Worm (Caenorhabditis elegans): ENCODE results near the gene srw-11.

Gene srw-11

ce11 chrV:15238552-15238951 is 1.6 kb downstream of the srw-11 start, which contains the start of gene srw-12:
Gene srw-12, minus strand, starts transcription at chrV:15238652.
- peak in 1 of 2 experiments; percentile 33 for TF ChIP-seq unc-62 (GFP tag; optimal IDR thresholded peaks at IDR 0.05 in 1 of 2)
- no peak for TF ChIP-seq unc-62 (tag; optimal IDR thresholded peaks at IDR 0.05)
- no peak for TF ChIP-seq pha-4 (GFP tag; IDR thresholded peaks at IDR 0.05)
- TF ChIP-seq pha-4 (tag; optimal IDR thresholded peaks at IDR 0.05): no peak

DNA sequence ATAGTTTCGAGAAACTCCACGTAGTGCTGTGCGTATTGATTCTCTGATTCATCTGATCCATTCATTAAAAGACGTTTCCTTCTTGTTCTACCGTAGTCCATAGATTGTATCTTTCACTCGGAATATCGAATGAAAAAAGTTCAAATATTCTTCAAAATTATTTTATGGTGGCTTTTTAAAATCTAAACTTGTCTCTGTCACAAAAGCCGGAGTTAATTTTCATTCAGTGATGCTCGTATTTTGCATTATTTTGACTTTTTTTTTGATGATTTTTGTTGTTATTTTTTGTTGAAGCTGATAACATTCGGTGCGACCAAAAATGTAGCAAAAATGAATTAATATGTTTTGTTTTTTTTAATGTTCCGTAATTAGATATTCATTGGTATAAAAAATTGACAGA is 4.5 kb downstream of the srw-11 start, which contains the start of gene nhr-164:
nhr-164 (minus strand) TSS at position 101 of the 400 bp plus-strand sequence.
- TF ChIP-seq nhr-102 (tag; optimal IDR thresholded peaks at IDR 0.05) (no peak), R02D3.7 (tag; optimal IDR thresholded peaks at IDR 0.05) (no peak), ceh-82 (tag; optimal IDR thresholded peaks at IDR 0.05) (no peak), nhr-6 (tag; optimal IDR thresholded peaks at IDR 0.05) (no peak), ceh-20 (GFP tag; IDR thresholded peaks at IDR 0.05) (no peak), zfp-3 (GFP tag; conservative IDR thresholded peaks at IDR 0.05) (no peak), lin-39 (tag; optimal IDR thresholded peaks at IDR 0.05) (no peak), ZK546.5 (tag; optimal IDR thresholded peaks at IDR 0.05) (no peak), egl-27 (tag; optimal IDR thresholded peaks at IDR 0.05) (no peak)

DNA sequence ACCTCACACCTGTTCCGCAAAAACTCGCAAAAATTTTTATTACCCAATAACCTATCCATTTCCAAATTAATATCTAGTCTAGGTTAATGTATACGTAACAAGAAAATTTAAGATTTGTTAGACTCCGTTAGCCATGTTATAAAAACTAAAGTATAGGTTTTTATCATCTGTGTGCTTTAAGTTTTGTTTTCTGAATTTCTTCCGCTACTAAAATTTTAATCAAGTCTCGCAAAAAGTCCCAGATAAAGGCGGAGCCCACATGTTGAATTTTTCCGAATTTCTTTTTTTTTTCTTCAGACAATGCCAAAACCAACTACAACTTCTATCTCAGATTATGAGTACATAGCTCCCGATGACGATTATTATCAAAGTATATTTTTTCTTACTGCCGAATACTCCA is 7.9 kb downstream of the srw-11 start, which contains the start of gene srw-13:
srw-13 (plus strand) TSS at position 301 of the 400 bp plus-strand sequence.
- no peak for TF ChIP-seq set-16 (GFP tag; IDR thresholded peaks at IDR 0.05)
- TF ChIP-seq nhr-11 (tag; optimal IDR thresholded peaks at IDR 0.05): no peak
- TF ChIP-seq aha-1 (tag): peak; percentile 29

- no peak for TF ChIP-seq snpc-4 (tag; optimal IDR thresholded peaks at IDR 0.05)
- no peak for TF ChIP-seq lin-15B (tag; optimal IDR thresholded peaks at IDR 0.05)
- no peak for TF ChIP-seq daf-8 (GFP tag; IDR thresholded peaks at IDR 0.05)
- no peak for TF ChIP-seq daf-19 (GFP tag; conservative IDR thresholded peaks at IDR 0.05)
- no peak for TF ChIP-seq sdz-12 (GFP tag; optimal IDR thresholded peaks at IDR 0.05)
- TF ChIP-seq Y75B8A.6 (GFP tag; IDR thresholded peaks at IDR 0.05): no peak
- TF ChIP-seq fos-1 (tag; optimal IDR thresholded peaks at IDR 0.05): no peak
- TF ChIP-seq mes-2 (tag; optimal IDR thresholded peaks at IDR 0.05; ENCODE audit: poor library complexity, severe bottlenecking): no peak
- TF ChIP-seq egl-43 (GFP tag; IDR thresholded peaks at IDR 0.05): no peak
- no peak for TF ChIP-seq lin-13 (GFP tag; optimal IDR thresholded peaks at IDR 0.05)
- TF ChIP-seq tra-1 (GFP tag; IDR thresholded peaks at IDR 0.05): no peak
- no peak for TF ChIP-seq zag-1 (tag; optimal IDR thresholded peaks at IDR 0.05)
- no peak for TF ChIP-seq gei-8 (GFP tag; optimal IDR thresholded peaks at IDR 0.05)
- TF ChIP-seq hlh-11 (tag; optimal IDR thresholded peaks at IDR 0.05): no peak
- TF ChIP-seq T20F7.1 (GFP tag; optimal IDR thresholded peaks at IDR 0.05): no peak
Observed at ce11 chrV:15230243-15230642, 9.9 kb downstream of the srw-11 start, which contains the start of gene srw-15. Gene srw-15, plus strand, starts transcription at chrV:15230543.

DNA sequence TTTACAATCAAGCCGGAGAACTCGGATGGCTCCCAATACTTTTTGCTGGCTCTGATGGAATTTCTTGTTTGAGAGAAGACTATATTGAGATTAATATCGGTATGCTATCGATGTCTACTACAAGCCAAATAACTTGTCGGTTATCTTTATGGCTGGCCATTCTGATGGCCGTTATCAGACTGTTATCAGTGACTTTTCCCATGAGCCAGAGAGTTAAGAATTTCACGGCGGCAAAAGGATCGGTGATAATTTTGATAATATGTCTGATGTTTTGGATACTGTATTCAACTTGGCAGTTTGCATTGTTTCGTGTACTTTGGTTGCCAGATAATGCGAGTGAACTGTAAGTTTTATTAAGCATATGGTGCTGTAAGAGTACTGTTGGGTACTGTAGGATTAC is 13.9 kb downstream of the srw-11 start:
- TF ChIP-seq attf-4 (tag; optimal IDR thresholded peaks at IDR 0.05) (no peak), pqm-1 (tag; optimal IDR thresholded peaks at IDR 0.05) (peak; percentile 41)

DNA sequence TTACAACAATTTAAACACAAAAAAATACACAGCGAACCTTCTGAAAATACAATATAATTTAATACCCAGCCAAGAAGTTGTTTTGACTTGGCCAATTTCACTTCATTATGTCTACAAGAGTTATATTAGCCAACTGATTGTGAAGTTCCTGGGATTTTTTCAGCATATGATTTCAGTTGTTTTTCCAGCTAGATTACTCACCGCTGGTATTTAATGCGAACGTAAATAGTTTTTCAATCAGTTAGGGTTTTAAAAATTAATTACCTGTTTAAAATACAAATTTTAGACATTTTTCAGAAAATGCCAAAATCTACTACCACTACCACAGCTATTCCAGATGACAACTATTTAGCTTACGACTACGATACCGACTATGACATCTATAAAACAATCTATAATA is 14.5 kb downstream of the srw-11 start, which contains the start of gene srw-14:
srw-14 (plus strand) TSS at position 301 of the 400 bp plus-strand sequence.
- TF ChIP-seq snpc-1.2 (GFP tag; IDR thresholded peaks at IDR 0.05) (no peak), ztf-11 (tag; optimal IDR thresholded peaks at IDR 0.05) (no peak), Y75B8A.6 (GFP tag; IDR thresholded peaks at IDR 0.05) (no peak), nhr-77 (tag; optimal IDR thresholded peaks at IDR 0.05) (no peak), mes-2 (tag; optimal IDR thresholded peaks at IDR 0.05; ENCODE audit: poor library complexity, severe bottlenecking) (no peak), daf-8 (GFP tag; IDR thresholded peaks at IDR 0.05) (no peak), lsy-2 (tag; optimal IDR thresholded peaks at IDR 0.05) (no peak), Y5F2A.4 (GFP tag; optimal IDR thresholded peaks at IDR 0.05) (no peak), dpl-1 (GFP tag; optimal IDR thresholded peaks at IDR 0.05) (no peak), php-3 (GFP tag; IDR thresholded peaks at IDR 0.05) (no peak), arid-1 (GFP tag; conservative IDR thresholded peaks at IDR 0.05) (no peak), dve-1 (tag; optimal IDR thresholded peaks at IDR 0.05; ENCODE audit: insufficient read depth) (no peak), Y105C5A.15 (GFP tag; IDR thresholded peaks at IDR 0.05) (no peak), zip-2 (tag; optimal IDR thresholded peaks at IDR 0.05) (no peak), ceh-28 (tag; optimal IDR thresholded peaks at IDR 0.05) (no peak), R02D3.7 (tag; optimal IDR thresholded peaks at IDR 0.05) (no peak), nhr-6 (tag; optimal IDR thresholded peaks at IDR 0.05) (no peak)

Data from whole organism, L4 larva.